Fruit fly (Drosophila melanogaster) Kc167 (cell line): ENCODE results near the gene CG12951.

Experiments
- Myc ChIP-seq: fragments of >200 bp; optimal IDR thresholded peaks from 2 replicates; lab custom pipeline; 2017; ENCODE audit warnings: missing external identifiers
- Sin3A ChIP-seq: fragments of >200 bp; optimal IDR thresholded peaks from 2 replicates; lab custom pipeline; 2018; ENCODE audit warnings: missing external identifiers
- h ChIP-seq: fragments of >200 bp; optimal IDR thresholded peaks from 3 replicates; lab custom pipeline; 2018; ENCODE audit warnings: missing external identifiers
- insv ChIP-seq: fragments of >200 bp; optimal IDR thresholded peaks from 3 replicates; lab custom pipeline; 2018; ENCODE audit warnings: missing external identifiers
- psq ChIP-seq: fragments of >200 bp; optimal IDR thresholded peaks from 2 replicates; lab custom pipeline; 2017; ENCODE audit warnings: missing external identifiers
- ttk ChIP-seq: sonication (Bioruptor generic); optimal IDR thresholded peaks from 2 replicates; lab custom pipeline; 2017; ENCODE audit warnings: missing external identifiers

DNA sequence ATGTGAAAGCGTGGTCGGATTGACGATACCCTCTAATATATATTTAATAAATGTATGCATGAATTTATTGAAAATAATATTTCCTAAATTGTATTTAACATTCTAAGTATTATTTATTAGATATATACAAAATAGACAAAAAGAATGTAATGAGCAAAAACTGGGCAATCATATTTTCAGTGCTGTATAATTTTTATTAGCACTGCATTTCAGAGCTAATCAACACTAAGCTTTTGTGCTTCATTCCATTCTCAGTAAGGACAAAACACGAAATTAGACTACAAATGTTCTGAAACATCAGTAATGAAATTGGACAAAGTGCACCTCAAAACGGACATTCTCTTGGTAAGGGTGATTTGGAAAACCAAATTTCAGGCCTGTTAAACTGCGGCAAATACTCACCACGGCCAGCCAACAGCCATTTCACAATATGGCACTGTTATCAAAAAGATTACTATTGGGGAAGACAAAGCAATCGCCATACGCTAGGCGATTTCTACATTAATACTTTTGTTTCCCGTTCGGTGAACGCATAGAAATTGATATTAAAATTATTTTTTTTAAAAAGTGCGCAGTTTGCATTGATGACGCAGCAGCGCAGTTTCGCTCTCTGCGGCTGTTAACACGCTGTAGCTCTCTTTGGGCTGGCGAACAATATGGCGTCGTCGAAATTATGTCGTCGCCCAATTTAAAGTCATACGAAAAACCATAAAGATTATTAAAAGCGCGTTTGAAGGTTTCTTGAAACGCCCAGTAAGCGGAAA lies 10.5 kb upstream of the CG12951 start:
- TF ChIP-seq psq (no peak), insv (lab: Kevin White, UChicago) (no peak), Myc (lab: Kevin White, UChicago) (no peak), h (lab: Kevin White, UChicago) (no peak), Sin3A (lab: Kevin White, UChicago) (no peak), ttk (lab: Kevin White, UChicago) (no peak)
